Worm (Caenorhabditis elegans): ENCODE measurements around the gene dpy-27.

The dpy-27 gene

ce11 chrIII:3798416-3798815 is 21.1 kb downstream of the dpy-27 start:
- TF ChIP-seq nfya-1 (tag; optimal IDR thresholded peaks at IDR 0.05; ENCODE audit: insufficient read depth) (peak; percentile 99), nhr-76 (tag; optimal IDR thresholded peaks at IDR 0.05) (no peak)

- TF ChIP-seq lin-39 (tag; optimal IDR thresholded peaks at IDR 0.05) = peak; percentile 55
- peak; percentile 31 for TF ChIP-seq nhr-43 (tag; optimal IDR thresholded peaks at IDR 0.05; ENCODE audit: poor library complexity, severe bottlenecking)
- peak; percentile 96 for TF ChIP-seq elt-1 (tag; optimal IDR thresholded peaks at IDR 0.05)
- TF ChIP-seq pqm-1 (tag; optimal IDR thresholded peaks at IDR 0.05) = peak; percentile 56
- no peak for TF ChIP-seq nhr-12 (tag; optimal IDR thresholded peaks at IDR 0.05)
- peak; percentile 37 for TF ChIP-seq nfya-1 (tag; optimal IDR thresholded peaks at IDR 0.05; ENCODE audit: insufficient read depth)
- TF ChIP-seq pha-4 (tag; optimal IDR thresholded peaks at IDR 0.05) = peak; percentile 93
- peak; percentile 85 for TF ChIP-seq ama-1 (optimal IDR thresholded peaks at IDR 0.05)
- peak; percentile 45 for TF ChIP-seq ceh-28 (tag; optimal IDR thresholded peaks at IDR 0.05)
- no peak for TF ChIP-seq lin-15B (tag; optimal IDR thresholded peaks at IDR 0.05)
- TF ChIP-seq daf-12 (tag; optimal IDR thresholded peaks at IDR 0.05) = no peak
- TF ChIP-seq fkh-10 (GFP tag; optimal IDR thresholded peaks at IDR 0.05) = no peak
- peak; percentile 87 for TF ChIP-seq nhr-25 (tag; optimal IDR thresholded peaks at IDR 0.05)
- peak; percentile 87 for TF ChIP-seq nhr-23 (tag; optimal IDR thresholded peaks at IDR 0.05)
- peak; percentile 30 for TF ChIP-seq egl-5 (tag; optimal IDR thresholded peaks at IDR 0.05)
- peak; percentile 37 for TF ChIP-seq elt-2 (tag; optimal IDR thresholded peaks at IDR 0.05)
- TF ChIP-seq ZK546.5 (tag; optimal IDR thresholded peaks at IDR 0.05) = no peak
- no peak for TF ChIP-seq snpc-4 (tag; optimal IDR thresholded peaks at IDR 0.05)
Observed at ce11 chrIII:3797180-3798026, 22.1 kb downstream of the dpy-27 start.

ce11 chrIII:3795933-3796332 is 23.5 kb downstream of the dpy-27 start:
- no peak for TF ChIP-seq unc-62 (GFP tag; optimal IDR thresholded peaks at IDR 0.05)
- TF ChIP-seq ama-1 (optimal IDR thresholded peaks at IDR 0.05) = peak; percentile 67

ce11 chrIII:3790855-3791254 is 28.6 kb downstream of the dpy-27 start:
- TF ChIP-seq fos-1 (tag; optimal IDR thresholded peaks at IDR 0.05) (no peak), ceh-9 (tag; optimal IDR thresholded peaks at IDR 0.05) (no peak), nhr-77 (tag; optimal IDR thresholded peaks at IDR 0.05) (no peak), nfya-1 (tag; optimal IDR thresholded peaks at IDR 0.05; ENCODE audit: insufficient read depth) (peak; percentile 99), unc-39 (tag; optimal IDR thresholded peaks at IDR 0.05) (no peak), sea-2 (GFP tag; optimal IDR thresholded peaks at IDR 0.05) (no peak), elt-2 (tag; optimal IDR thresholded peaks at IDR 0.05) (peak; percentile 1), egl-27 (tag; optimal IDR thresholded peaks at IDR 0.05) (no peak), fkh-2 (tag; optimal IDR thresholded peaks at IDR 0.05) (no peak), ZK546.5 (tag; optimal IDR thresholded peaks at IDR 0.05) (no peak), ztf-11 (tag; optimal IDR thresholded peaks at IDR 0.05) (no peak), nhr-12 (tag; optimal IDR thresholded peaks at IDR 0.05) (no peak), zag-1 (tag; optimal IDR thresholded peaks at IDR 0.05) (no peak), ceh-16 (tag; optimal IDR thresholded peaks at IDR 0.05) (no peak), jun-1 (tag; optimal IDR thresholded peaks at IDR 0.05) (no peak), lin-15B (tag; optimal IDR thresholded peaks at IDR 0.05) (peak; percentile 3), ztf-4 (tag; optimal IDR thresholded peaks at IDR 0.05) (no peak), lsy-12 (tag; optimal IDR thresholded peaks at IDR 0.05) (no peak), lin-39 (tag; optimal IDR thresholded peaks at IDR 0.05) (no peak)

ce11 chrIII:3789688-3790371 is 29.6 kb downstream of the dpy-27 start:
- TF ChIP-seq ama-1 (optimal IDR thresholded peaks at IDR 0.05) (peak; percentile 8), nhr-25 (tag; optimal IDR thresholded peaks at IDR 0.05) (peak; percentile 33), elt-3 (tag; optimal IDR thresholded peaks at IDR 0.05) (no peak), skn-1 (tag; optimal IDR thresholded peaks at IDR 0.05) (no peak), ztf-4 (tag; optimal IDR thresholded peaks at IDR 0.05) (peak; percentile 39)
